Fruit fly (Drosophila melanogaster): ENCODE data around the gene Myo28B1.

dm6 chr2L:7710580-7710979 is 44.7 kb downstream of the Myo28B1 start, which contains the start of gene Ntl:
- TF ChIP-seq CG15336 (GFP tag; IDR thresholded peaks at IDR 0.05): no peak
- TF ChIP-seq CG6792 (GFP tag; optimal IDR thresholded peaks at IDR 0.05): no peak
- TF ChIP-seq OdsH (GFP tag; optimal IDR thresholded peaks at IDR 0.05): no peak
- TF ChIP-seq cyc (GFP tag; optimal IDR thresholded peaks at IDR 0.05): no peak
- no peak for TF ChIP-seq Hr4 (GFP tag; optimal IDR thresholded peaks at IDR 0.05)
- TF ChIP-seq topi (GFP tag; optimal IDR thresholded peaks at IDR 0.05): no peak

Measured in whole organism, prepupa.